Worm (Caenorhabditis elegans) whole organism, L4 larva: ENCODE data around the gene msrp-5.

ENCODE experiments used
- D1046.2 ChIP-seq: fragments of 200-800 bp; sonication (Bioruptor generic); IDR thresholded peaks from 2 replicates; pipeline ENCODE4 v1.3.6; 2022; ENCODE audit warnings: missing genetic modification characterization, missing compliant biosample characterization
- F44E2.7 ChIP-seq: fragments of 200-800 bp; sonication (Bioruptor generic); IDR thresholded peaks from 2 replicates; pipeline ENCODE4 v2.1.2; 2022; ENCODE audit warnings: missing genetic modification characterization, missing compliant biosample characterization
- T20F7.1 ChIP-seq: fragments of 200-800 bp; sonication (Bioruptor generic); optimal IDR thresholded peaks from 2 replicates; lab custom pipeline; 2018; ENCODE audit warnings: mild to moderate bottlenecking, missing genetic modification characterization, missing compliant biosample characterization
- ZK337.2 ChIP-seq: fragments of 200-800 bp; sonication (Bioruptor generic); IDR thresholded peaks from 2 replicates; pipeline ENCODE4 v1.3.6; 2022; ENCODE audit warnings: missing genetic modification reagents, missing genetic modification characterization, missing compliant biosample characterization
- aly-2 ChIP-seq: sonication (generic microtip); optimal IDR thresholded peaks from 2 replicates; lab custom pipeline; 2018; ENCODE audit warnings: missing biosample characterization, missing genetic modification characterization
- arid-1 ChIP-seq: fragments of 200-800 bp; sonication (Bioruptor generic); conservative IDR thresholded peaks from 2 replicates; pipeline ENCODE4 v1.3.6; 2022; ENCODE audit warnings: missing genetic modification reagents, missing genetic modification characterization, missing compliant biosample characterization
- ceh-28 ChIP-seq: fragments of 150-350 bp; optimal IDR thresholded peaks from 2 replicates; lab custom pipeline; 2014; ENCODE audit warnings: missing biosample characterization, missing genetic modification reagents, missing genetic modification characterization
- daf-16 ChIP-seq, 3 experiments: sonication (generic microtip); optimal IDR thresholded peaks; 2 replicates each; lab custom pipeline; 2016 to 2017; ENCODE audit warnings: missing genetic modification characterization in 3 of 3, missing genetic modification reagents in 3 of 3, mild to moderate bottlenecking in 2 of 3, missing compliant biosample characterization in 2 of 3, missing biosample characterization in 1 of 3, moderate library complexity in 1 of 3
- daf-19 ChIP-seq: fragments of 200-800 bp; sonication (Bioruptor generic); conservative IDR thresholded peaks from 2 replicates; pipeline ENCODE4 v1.3.6; 2022; ENCODE audit warnings: missing genetic modification characterization, missing compliant biosample characterization
- dmd-6 ChIP-seq: fragments of 200-800 bp; sonication (Bioruptor generic); IDR thresholded peaks from 2 replicates; pipeline ENCODE4 v1.3.6; 2022; ENCODE audit warnings: missing genetic modification reagents, missing genetic modification characterization, missing compliant biosample characterization
- dmd-9 ChIP-seq: fragments of 200-800 bp; sonication (Bioruptor generic); IDR thresholded peaks from 2 replicates; pipeline ENCODE4 v1.3.6; 2022; ENCODE audit warnings: missing genetic modification reagents, missing genetic modification characterization, missing compliant biosample characterization
- duxl-1 ChIP-seq: sonication (generic microtip); optimal IDR thresholded peaks from 2 replicates; lab custom pipeline; 2016; ENCODE audit warnings: mild to moderate bottlenecking, missing genetic modification characterization, moderate library complexity, missing compliant biosample characterization; ENCODE audit not compliant: poor library complexity
- egl-43 ChIP-seq: fragments of 200-800 bp; sonication (Bioruptor generic); IDR thresholded peaks from 2 replicates; pipeline ENCODE4 v1.3.6; 2022; ENCODE audit warnings: missing genetic modification reagents, missing genetic modification characterization, missing compliant biosample characterization
- fkh-10 ChIP-seq: fragments of 150-350 bp; optimal IDR thresholded peaks from 2 replicates; lab custom pipeline; 2014; ENCODE audit warnings: missing biosample characterization, missing genetic modification reagents, missing genetic modification characterization
- gei-8 ChIP-seq: fragments of 200-800 bp; sonication (Bioruptor generic); optimal IDR thresholded peaks from 2 replicates; lab custom pipeline; 2018; ENCODE audit warnings: mild to moderate bottlenecking, missing genetic modification characterization, missing compliant biosample characterization
- hlh-11 ChIP-seq: fragments of 200-800 bp; sonication (Bioruptor generic); optimal IDR thresholded peaks from 2 replicates; lab custom pipeline; 2018; ENCODE audit warnings: mild to moderate bottlenecking, missing genetic modification characterization, missing compliant biosample characterization
- hlh-30 ChIP-seq: sonication (generic microtip); optimal IDR thresholded peaks from 2 replicates; lab custom pipeline; 2017; ENCODE audit warnings: antibody characterized with exemption, mild to moderate bottlenecking, missing genetic modification characterization, missing compliant biosample characterization; ENCODE audit not compliant: insufficient read depth
- lim-7 ChIP-seq: fragments of 200-800 bp; sonication (Bioruptor generic); IDR thresholded peaks from 2 replicates; pipeline ENCODE4 v1.3.6; 2022; ENCODE audit warnings: missing genetic modification characterization, missing compliant biosample characterization
- lin-1 ChIP-seq: fragments of 200-800 bp; sonication (Bioruptor generic); IDR thresholded peaks from 2 replicates; pipeline ENCODE4 v1.3.6; 2022; ENCODE audit warnings: missing genetic modification reagents, missing genetic modification characterization, missing compliant biosample characterization
- lin-38 ChIP-seq: fragments of 200-800 bp; sonication (Bioruptor generic); IDR thresholded peaks from 2 replicates; pipeline ENCODE4 v1.3.6; 2022; ENCODE audit warnings: missing genetic modification reagents, missing genetic modification characterization, missing compliant biosample characterization
- lsy-2 ChIP-seq, 2 experiments: fragments of 150-350 bp in 1 of 2; sonication (generic microtip) in 1 of 2; optimal IDR thresholded peaks; 2 replicates each; lab custom pipeline; 2014 to 2017; ENCODE audit warnings: missing biosample characterization in 2 of 2, missing genetic modification characterization in 2 of 2
- madf-5 ChIP-seq, 2 experiments: fragments of 200-800 bp; sonication (Bioruptor generic); IDR thresholded peaks; 2 replicates each; pipeline ENCODE4 v1.3.6; 2022; ENCODE audit warnings: missing compliant biosample characterization in 2 of 2, missing genetic modification characterization in 2 of 2
- mdl-1 ChIP-seq, 2 experiments: fragments of 150-350 bp in 1 of 2; sonication (generic microtip) in 1 of 2; optimal IDR thresholded peaks; 2 replicates each; lab custom pipeline; 2014 to 2017; ENCODE audit warnings: missing biosample characterization in 2 of 2, missing genetic modification characterization in 2 of 2
- mdt-29 ChIP-seq: fragments of 200-800 bp; sonication (Bioruptor generic); IDR thresholded peaks from 2 replicates; pipeline ENCODE4 v1.3.6; 2022; ENCODE audit warnings: missing genetic modification reagents, missing genetic modification characterization, missing compliant biosample characterization
- mep-1 ChIP-seq: fragments of 150-350 bp; sonication (generic microtip); optimal IDR thresholded peaks from 3 replicates; lab custom pipeline; 2014; ENCODE audit warnings: missing biosample characterization, missing genetic modification characterization
- mxl-2 ChIP-seq: fragments of 200-800 bp; sonication (Bioruptor generic); conservative IDR thresholded peaks from 2 replicates; pipeline ENCODE4 v1.3.6; 2022; ENCODE audit warnings: missing genetic modification reagents, missing genetic modification characterization, missing compliant biosample characterization
- mxl-3 ChIP-seq: fragments of 200-800 bp; sonication (Bioruptor generic); optimal IDR thresholded peaks from 2 replicates; lab custom pipeline; 2018; ENCODE audit warnings: mild to moderate bottlenecking, missing genetic modification characterization, missing compliant biosample characterization
- nhr-102 ChIP-seq: sonication (generic microtip); optimal IDR thresholded peaks from 2 replicates; lab custom pipeline; 2016; ENCODE audit warnings: mild to moderate bottlenecking, missing genetic modification characterization, moderate library complexity, missing compliant biosample characterization
- nhr-11 ChIP-seq: fragments of 150-350 bp; optimal IDR thresholded peaks from 2 replicates; lab custom pipeline; 2014; ENCODE audit warnings: missing biosample characterization, missing genetic modification characterization
- nhr-28 ChIP-seq: fragments of 150-350 bp; optimal IDR thresholded peaks from 2 replicates; lab custom pipeline; 2014; ENCODE audit warnings: missing biosample characterization, missing genetic modification characterization
- nhr-42 ChIP-seq: fragments of 200-800 bp; sonication (Bioruptor generic); IDR thresholded peaks from 2 replicates; pipeline ENCODE4 v1.3.6; 2022; ENCODE audit warnings: missing genetic modification characterization, missing compliant biosample characterization
- nhr-76 ChIP-seq: fragments of 150-350 bp; optimal IDR thresholded peaks from 2 replicates; lab custom pipeline; 2014; ENCODE audit warnings: missing biosample characterization, missing genetic modification characterization
- php-3 ChIP-seq: fragments of 200-800 bp; sonication (Bioruptor generic); IDR thresholded peaks from 2 replicates; pipeline ENCODE4 v1.3.6; 2022; ENCODE audit warnings: missing genetic modification reagents, missing genetic modification characterization, missing compliant biosample characterization
- pqm-1 ChIP-seq: sonication (generic microtip); optimal IDR thresholded peaks from 2 replicates; lab custom pipeline; 2017; ENCODE audit warnings: missing biosample characterization, missing genetic modification characterization
- sdz-12 ChIP-seq: fragments of 200-800 bp; sonication (Bioruptor generic); optimal IDR thresholded peaks from 2 replicates; lab custom pipeline; 2018; ENCODE audit warnings: mild to moderate bottlenecking, missing genetic modification characterization, missing compliant biosample characterization
- snpc-1.2 ChIP-seq: fragments of 200-800 bp; sonication (Bioruptor generic); IDR thresholded peaks from 2 replicates; pipeline ENCODE4 v1.3.6; 2022; ENCODE audit warnings: missing genetic modification reagents, missing genetic modification characterization, missing compliant biosample characterization
- tag-97 ChIP-seq: fragments of 200-800 bp; sonication (Bioruptor generic); IDR thresholded peaks from 2 replicates; pipeline ENCODE4 v1.3.6; 2022; ENCODE audit warnings: missing genetic modification characterization, missing compliant biosample characterization
- unc-130 ChIP-seq: sonication (generic microtip); optimal IDR thresholded peaks from 2 replicates; lab custom pipeline; 2016; ENCODE audit warnings: missing genetic modification reagents, missing genetic modification characterization, missing compliant biosample characterization
- vab-7 ChIP-seq: fragments of 200-800 bp; sonication (Bioruptor generic); IDR thresholded peaks from 2 replicates; pipeline ENCODE4 v1.3.6; 2022; ENCODE audit warnings: missing genetic modification reagents, missing genetic modification characterization, missing compliant biosample characterization
- zip-2 ChIP-seq: fragments of 150-350 bp; optimal IDR thresholded peaks from 2 replicates; lab custom pipeline; 2014; ENCODE audit warnings: missing biosample characterization, missing genetic modification characterization

The msrp-5 gene

DNA sequence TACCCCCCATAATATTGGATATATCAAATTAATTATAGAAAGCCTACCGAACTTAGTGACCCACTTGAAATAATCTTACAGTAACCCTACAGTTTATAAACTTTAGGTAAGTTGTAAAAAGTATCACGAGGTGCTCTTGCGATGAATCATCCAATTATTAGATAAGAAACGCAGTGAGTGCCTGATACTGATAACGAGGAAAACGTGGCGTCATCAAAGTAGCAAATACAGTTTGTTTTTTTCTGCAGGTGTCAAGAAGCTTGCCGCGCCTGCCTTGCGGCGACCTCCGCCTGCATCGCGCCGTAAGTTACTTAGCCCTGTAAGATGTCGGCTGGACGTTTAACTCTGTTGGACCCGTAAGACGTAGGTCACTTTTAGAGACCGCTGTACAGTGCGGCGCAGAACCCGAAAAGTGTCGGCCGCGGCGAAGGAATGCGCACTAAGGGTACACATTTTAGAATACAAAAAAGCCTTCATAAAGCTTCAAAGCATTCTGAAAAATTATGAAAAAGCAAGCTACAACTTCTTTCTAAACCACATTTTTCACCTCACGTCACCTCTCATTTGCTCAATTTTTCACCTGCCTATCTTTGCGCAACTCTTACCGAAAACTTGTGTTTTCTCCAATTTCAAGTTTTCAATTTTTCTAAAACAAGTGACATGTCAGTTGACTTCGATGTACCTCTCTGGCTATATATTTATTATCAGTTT, 6.4 kb upstream of the msrp-5 start, which contains the start of gene sri-38:
Gene sri-38 (plus strand): TSS at position 661 of the 711 bp plus-strand sequence.
- TF ChIP-seq fkh-10 (GFP tag; lab: Kevin White, UChicago) (no peak), F44E2.7 (GFP tag; lab: Robert Waterston, UW) (no peak), pqm-1 (tag; lab: Kevin White, UChicago) (peak; percentile 77), hlh-11 (peak; percentile 67), hlh-30 (tag; lab: Kevin White, UChicago) (no peak), mxl-3 (GFP tag; lab: Kevin White, UChicago) (peak; percentile 17), sdz-12 (GFP tag; lab: Kevin White, UChicago) (no peak), madf-5 (GFP tag; IDR thresholded peaks at IDR 0.05; lab: Robert Waterston, UW) (no peak), nhr-76 (tag; lab: Kevin White, UChicago) (no peak), daf-16 (GFP tag; optimal IDR thresholded peaks at IDR 0.05; lab: Kevin White, UChicago) (no peak), daf-16 (tag; optimal IDR thresholded peaks at IDR 0.05; lab: Kevin White, UChicago) (peak; percentile 49), duxl-1 (tag; lab: Kevin White, UChicago) (no peak), dmd-9 (GFP tag; lab: Robert Waterston, UW) (no peak), ZK337.2 (GFP tag; lab: Robert Waterston, UW) (no peak), lim-7 (GFP tag; lab: Robert Waterston, UW) (no peak), lin-1 (peak; percentile 49; the same call in 1 of the 2 replicates), D1046.2 (GFP tag; lab: Robert Waterston, UW) (no peak), mxl-2 (no peak), php-3 (GFP tag; lab: Robert Waterston, UW) (peak; percentile 72), arid-1 (no peak), zip-2 (no peak), snpc-1.2 (GFP tag; lab: Robert Waterston, UW) (no peak), nhr-102 (tag; lab: Kevin White, UChicago) (peak; percentile 45), dmd-6 (GFP tag; lab: Robert Waterston, UW) (peak; percentile 62), aly-2 (tag; lab: Kevin White, UChicago) (no peak), unc-130 (GFP tag; lab: Kevin White, UChicago) (no peak), nhr-28 (tag; lab: Kevin White, UChicago) (peak; percentile 65), daf-19 (no peak), mep-1 (tag; lab: Kevin White, UChicago) (no peak), mdl-1 (tag; optimal IDR thresholded peaks at IDR 0.05; lab: Kevin White, UChicago) (peak in 1 of 2 experiments; percentile 3)

ce11 chrII:2611009-2611408, 5.7 kb upstream of the msrp-5 start:
- TF ChIP-seq mep-1 (tag; lab: Kevin White, UChicago) (no peak), mxl-3 (GFP tag; lab: Kevin White, UChicago) (no peak), ceh-28 (tag; lab: Kevin White, UChicago) (no peak), egl-43 (GFP tag; lab: Robert Waterston, UW) (no peak), D1046.2 (GFP tag; lab: Robert Waterston, UW) (no peak), lin-38 (GFP tag; lab: Robert Waterston, UW) (no peak), nhr-11 (tag; lab: Kevin White, UChicago) (no peak), tag-97 (GFP tag; lab: Robert Waterston, UW) (no peak), vab-7 (GFP tag; lab: Robert Waterston, UW) (no peak), mdt-29 (GFP tag; lab: Robert Waterston, UW) (no peak), pqm-1 (tag; lab: Kevin White, UChicago) (no peak), F44E2.7 (GFP tag; lab: Robert Waterston, UW) (no peak), nhr-42 (GFP tag; lab: Robert Waterston, UW) (no peak), nhr-76 (tag; lab: Kevin White, UChicago) (no peak), T20F7.1 (GFP tag; lab: Kevin White, UChicago) (no peak), lsy-2 (tag; optimal IDR thresholded peaks at IDR 0.05; lab: Kevin White, UChicago) (no peak), gei-8 (GFP tag; lab: Kevin White, UChicago) (no peak), aly-2 (tag; lab: Kevin White, UChicago) (no peak)
